Worm (Caenorhabditis elegans) whole organism, L4 larva: ENCODE data around the gene sds-22.

Experiments used
- D1046.2 ChIP-seq: fragments of 200-800 bp; sonication (Bioruptor generic); IDR thresholded peaks from 2 replicates; pipeline ENCODE4 v1.3.6; 2022; ENCODE audit warnings: missing genetic modification characterization, missing compliant biosample characterization
- F49E8.2 ChIP-seq: sonication (generic microtip); optimal IDR thresholded peaks from 2 replicates; lab custom pipeline; 2016; ENCODE audit warnings: missing compliant biosample characterization, mild to moderate bottlenecking, missing genetic modification characterization, borderline replicate concordance
- R02D3.7 ChIP-seq: fragments of 150-350 bp; sonication (generic microtip); optimal IDR thresholded peaks from 3 replicates; lab custom pipeline; 2014; ENCODE audit warnings: missing biosample characterization, missing genetic modification characterization
- Y48G9A.11 ChIP-seq: fragments of 200-800 bp; sonication (Bioruptor generic); IDR thresholded peaks from 2 replicates; pipeline ENCODE4 v1.3.6; 2022; ENCODE audit warnings: missing genetic modification reagents, missing genetic modification characterization, missing compliant biosample characterization
- Y5F2A.4 ChIP-seq: fragments of 200-800 bp; sonication (Bioruptor generic); optimal IDR thresholded peaks from 2 replicates; lab custom pipeline; 2018; ENCODE audit warnings: mild to moderate bottlenecking, missing genetic modification characterization, missing compliant biosample characterization
- ZK337.2 ChIP-seq: fragments of 200-800 bp; sonication (Bioruptor generic); IDR thresholded peaks from 2 replicates; pipeline ENCODE4 v1.3.6; 2022; ENCODE audit warnings: missing genetic modification reagents, missing genetic modification characterization, missing compliant biosample characterization
- ZK546.5 ChIP-seq, 2 experiments: sonication (generic microtip); optimal IDR thresholded peaks; 2 replicates each; lab custom pipeline; 2017; ENCODE audit warnings: missing biosample characterization in 2 of 2, missing genetic modification characterization in 2 of 2
- aha-1 ChIP-seq: fragments of 150-350 bp; peaks from one replicate; lab custom pipeline; 2014; ENCODE audit warnings: missing biosample characterization, missing genetic modification characterization
- arid-1 ChIP-seq: fragments of 200-800 bp; sonication (Bioruptor generic); conservative IDR thresholded peaks from 2 replicates; pipeline ENCODE4 v1.3.6; 2022; ENCODE audit warnings: missing genetic modification reagents, missing genetic modification characterization, missing compliant biosample characterization
- ceh-20 ChIP-seq: fragments of 200-800 bp; sonication (Bioruptor generic); IDR thresholded peaks from 2 replicates; pipeline ENCODE4 v1.3.6; 2022; ENCODE audit warnings: missing genetic modification reagents, missing genetic modification characterization, missing compliant biosample characterization
- ceh-28 ChIP-seq: fragments of 150-350 bp; optimal IDR thresholded peaks from 2 replicates; lab custom pipeline; 2014; ENCODE audit warnings: missing biosample characterization, missing genetic modification reagents, missing genetic modification characterization
- ceh-32 ChIP-seq: sonication (generic microtip); optimal IDR thresholded peaks from 2 replicates; lab custom pipeline; 2016; ENCODE audit warnings: mild to moderate bottlenecking, missing genetic modification characterization, missing compliant biosample characterization; ENCODE audit not compliant: poor library complexity
- cey-2 ChIP-seq: sonication (generic microtip); optimal IDR thresholded peaks from 3 replicates; lab custom pipeline; 2017; ENCODE audit warnings: missing genetic modification characterization, mild to moderate bottlenecking, missing compliant biosample characterization, antibody characterized with exemption, borderline replicate concordance; ENCODE audit not compliant: insufficient read depth
- ctbp-1 ChIP-seq: fragments of 200-800 bp; sonication (Bioruptor generic); IDR thresholded peaks from 2 replicates; pipeline ENCODE4 v1.3.6; 2022; ENCODE audit warnings: missing genetic modification reagents, missing genetic modification characterization, missing compliant biosample characterization
- dmd-6 ChIP-seq: fragments of 200-800 bp; sonication (Bioruptor generic); IDR thresholded peaks from 2 replicates; pipeline ENCODE4 v1.3.6; 2022; ENCODE audit warnings: missing genetic modification reagents, missing genetic modification characterization, missing compliant biosample characterization
- dmd-8 ChIP-seq: fragments of 200-800 bp; sonication (Bioruptor generic); IDR thresholded peaks from 2 replicates; pipeline ENCODE4 v1.3.6; 2022; ENCODE audit warnings: missing genetic modification characterization, missing compliant biosample characterization
- dve-1 ChIP-seq: sonication (generic microtip); optimal IDR thresholded peaks from 2 replicates; lab custom pipeline; 2017; ENCODE audit warnings: antibody characterized with exemption, mild to moderate bottlenecking, missing genetic modification characterization, missing compliant biosample characterization; ENCODE audit not compliant: insufficient read depth
- fos-1 ChIP-seq: fragments of 150-350 bp; optimal IDR thresholded peaks from 2 replicates; lab custom pipeline; 2014; ENCODE audit warnings: missing biosample characterization, missing genetic modification characterization
- hlh-30 ChIP-seq: sonication (generic microtip); optimal IDR thresholded peaks from 2 replicates; lab custom pipeline; 2017; ENCODE audit warnings: antibody characterized with exemption, mild to moderate bottlenecking, missing genetic modification characterization, missing compliant biosample characterization; ENCODE audit not compliant: insufficient read depth
- lim-7 ChIP-seq: fragments of 200-800 bp; sonication (Bioruptor generic); IDR thresholded peaks from 2 replicates; pipeline ENCODE4 v1.3.6; 2022; ENCODE audit warnings: missing genetic modification characterization, missing compliant biosample characterization
- lin-15B ChIP-seq: fragments of 150-350 bp; sonication (generic microtip); optimal IDR thresholded peaks from 3 replicates; lab custom pipeline; 2014; ENCODE audit warnings: missing biosample characterization, missing genetic modification characterization
- lin-38 ChIP-seq: fragments of 200-800 bp; sonication (Bioruptor generic); IDR thresholded peaks from 2 replicates; pipeline ENCODE4 v1.3.6; 2022; ENCODE audit warnings: missing genetic modification reagents, missing genetic modification characterization, missing compliant biosample characterization
- lsy-2 ChIP-seq, 2 experiments: fragments of 150-350 bp in 1 of 2; sonication (generic microtip) in 1 of 2; optimal IDR thresholded peaks; 2 replicates each; lab custom pipeline; 2014 to 2017; ENCODE audit warnings: missing biosample characterization in 2 of 2, missing genetic modification characterization in 2 of 2
- madf-9 ChIP-seq: fragments of 200-800 bp; sonication (Bioruptor generic); conservative IDR thresholded peaks from 2 replicates; pipeline ENCODE4 v1.3.6; 2022; ENCODE audit warnings: missing genetic modification reagents, missing genetic modification characterization, missing compliant biosample characterization
- mdt-29 ChIP-seq: fragments of 200-800 bp; sonication (Bioruptor generic); IDR thresholded peaks from 2 replicates; pipeline ENCODE4 v1.3.6; 2022; ENCODE audit warnings: missing genetic modification reagents, missing genetic modification characterization, missing compliant biosample characterization
- mxl-2 ChIP-seq: fragments of 200-800 bp; sonication (Bioruptor generic); conservative IDR thresholded peaks from 2 replicates; pipeline ENCODE4 v1.3.6; 2022; ENCODE audit warnings: missing genetic modification reagents, missing genetic modification characterization, missing compliant biosample characterization
- mxl-3 ChIP-seq: fragments of 200-800 bp; sonication (Bioruptor generic); optimal IDR thresholded peaks from 2 replicates; lab custom pipeline; 2018; ENCODE audit warnings: mild to moderate bottlenecking, missing genetic modification characterization, missing compliant biosample characterization
- nhr-10 ChIP-seq: fragments of 150-350 bp; optimal IDR thresholded peaks from 2 replicates; lab custom pipeline; 2014; ENCODE audit warnings: missing biosample characterization, missing genetic modification characterization
- nhr-237 ChIP-seq: sonication (generic microtip); optimal IDR thresholded peaks from 2 replicates; lab custom pipeline; 2017; ENCODE audit warnings: missing biosample characterization, missing genetic modification characterization
- nhr-28 ChIP-seq: fragments of 150-350 bp; optimal IDR thresholded peaks from 2 replicates; lab custom pipeline; 2014; ENCODE audit warnings: missing biosample characterization, missing genetic modification characterization
- nhr-6 ChIP-seq: fragments of 150-350 bp; optimal IDR thresholded peaks from 2 replicates; lab custom pipeline; 2014; ENCODE audit warnings: missing biosample characterization, missing genetic modification characterization
- nhr-76 ChIP-seq: fragments of 150-350 bp; optimal IDR thresholded peaks from 2 replicates; lab custom pipeline; 2014; ENCODE audit warnings: missing biosample characterization, missing genetic modification characterization
- pha-4 ChIP-seq, 2 experiments: fragments of 150-350 bp in 1 of 2; fragments of 200-800 bp in 1 of 2; sonication (Bioruptor generic) in 1 of 2; IDR thresholded peaks in 1 of 2; optimal IDR thresholded peaks in 1 of 2; 2 replicates each; pipeline versions ENCODE4 v1.3.6 to Lab custom; 2014 to 2022; ENCODE audit warnings: missing genetic modification characterization in 2 of 2, missing genetic modification reagents in 2 of 2, missing biosample characterization in 1 of 2, missing compliant biosample characterization in 1 of 2
- php-3 ChIP-seq: fragments of 200-800 bp; sonication (Bioruptor generic); IDR thresholded peaks from 2 replicates; pipeline ENCODE4 v1.3.6; 2022; ENCODE audit warnings: missing genetic modification reagents, missing genetic modification characterization, missing compliant biosample characterization
- pqm-1 ChIP-seq: sonication (generic microtip); optimal IDR thresholded peaks from 2 replicates; lab custom pipeline; 2017; ENCODE audit warnings: missing biosample characterization, missing genetic modification characterization
- rbr-2 ChIP-seq: sonication (generic microtip); optimal IDR thresholded peaks from 2 replicates; lab custom pipeline; 2016; ENCODE audit warnings: missing genotype, missing genetic modification characterization, missing compliant biosample characterization
- snpc-1.2 ChIP-seq: fragments of 200-800 bp; sonication (Bioruptor generic); IDR thresholded peaks from 2 replicates; pipeline ENCODE4 v1.3.6; 2022; ENCODE audit warnings: missing genetic modification reagents, missing genetic modification characterization, missing compliant biosample characterization
- spr-3 ChIP-seq: fragments of 200-800 bp; sonication (Bioruptor generic); optimal IDR thresholded peaks from 2 replicates; lab custom pipeline; 2018; ENCODE audit warnings: mild to moderate bottlenecking, missing genetic modification characterization, missing compliant biosample characterization
- tag-97 ChIP-seq: fragments of 200-800 bp; sonication (Bioruptor generic); IDR thresholded peaks from 2 replicates; pipeline ENCODE4 v1.3.6; 2022; ENCODE audit warnings: missing genetic modification characterization, missing compliant biosample characterization
- unc-130 ChIP-seq: sonication (generic microtip); optimal IDR thresholded peaks from 2 replicates; lab custom pipeline; 2016; ENCODE audit warnings: missing genetic modification reagents, missing genetic modification characterization, missing compliant biosample characterization
- vab-7 ChIP-seq: fragments of 200-800 bp; sonication (Bioruptor generic); IDR thresholded peaks from 2 replicates; pipeline ENCODE4 v1.3.6; 2022; ENCODE audit warnings: missing genetic modification reagents, missing genetic modification characterization, missing compliant biosample characterization
- zfp-2 ChIP-seq: sonication (generic microtip); optimal IDR thresholded peaks from 2 replicates; lab custom pipeline; 2016; ENCODE audit warnings: mild to moderate bottlenecking, missing genetic modification characterization, missing compliant biosample characterization
- zfp-3 ChIP-seq: fragments of 200-800 bp; sonication (Bioruptor generic); conservative IDR thresholded peaks from 2 replicates; pipeline ENCODE4 v1.3.6; 2022; ENCODE audit warnings: missing genetic modification reagents, missing genetic modification characterization, missing compliant biosample characterization
- zip-11 ChIP-seq: fragments of 200-800 bp; sonication (Bioruptor generic); IDR thresholded peaks from 2 replicates; pipeline ENCODE4 v1.3.6; 2022; ENCODE audit warnings: missing genetic modification characterization, missing compliant biosample characterization
- ztf-11 ChIP-seq: fragments of 150-350 bp; optimal IDR thresholded peaks from 2 replicates; lab custom pipeline; 2014; ENCODE audit warnings: missing biosample characterization, missing genetic modification characterization

The sds-22 gene

ce11 chrII:7813645-7814044 is 44.6 kb upstream of the sds-22 start (continued):
- TF ChIP-seq spr-3 (GFP tag; lab: Kevin White, UChicago) (no peak), zip-11 (no peak), dve-1 (tag; lab: Kevin White, UChicago) (peak; percentile 7), mxl-2 (no peak), lin-15B (tag; lab: Kevin White, UChicago) (no peak), vab-7 (GFP tag; lab: Robert Waterston, UW) (no peak), lim-7 (no peak), ctbp-1 (GFP tag; lab: Robert Waterston, UW) (no peak), tag-97 (GFP tag; lab: Robert Waterston, UW) (no peak), ZK337.2 (GFP tag; lab: Robert Waterston, UW) (no peak), cey-2 (tag; lab: Kevin White, UChicago) (no peak), rbr-2 (tag; lab: Kevin White, UChicago) (no peak), F49E8.2 (tag; lab: Kevin White, UChicago) (no peak), lin-38 (GFP tag; lab: Robert Waterston, UW) (no peak), mdt-29 (GFP tag; lab: Robert Waterston, UW) (no peak), lsy-2 (tag; optimal IDR thresholded peaks at IDR 0.05; lab: Kevin White, UChicago) (no peak), hlh-30 (peak; percentile 46), pha-4 (GFP tag; IDR thresholded peaks at IDR 0.05; lab: Robert Waterston, UW) (no peak), pha-4 (tag; optimal IDR thresholded peaks at IDR 0.05; lab: Kevin White, UChicago) (no peak), D1046.2 (GFP tag; lab: Robert Waterston, UW) (no peak), zfp-3 (no peak), snpc-1.2 (GFP tag; lab: Robert Waterston, UW) (no peak), ceh-28 (tag; lab: Kevin White, UChicago) (no peak), Y48G9A.11 (GFP tag; lab: Robert Waterston, UW) (no peak), zfp-2 (no peak), Y5F2A.4 (GFP tag; lab: Kevin White, UChicago) (no peak), R02D3.7 (no peak), nhr-6 (tag; lab: Kevin White, UChicago) (no peak), php-3 (no peak), arid-1 (GFP tag; lab: Robert Waterston, UW) (no peak), aha-1 (tag; lab: Kevin White, UChicago) (no peak), ZK546.5 (tag; optimal IDR thresholded peaks at IDR 0.05; lab: Kevin White, UChicago) (no peak), fos-1 (no peak), nhr-237 (tag; lab: Kevin White, UChicago) (no peak), unc-130 (GFP tag; lab: Kevin White, UChicago) (no peak), ceh-32 (tag; lab: Kevin White, UChicago) (no peak), pqm-1 (tag; lab: Kevin White, UChicago) (peak; percentile 31), ztf-11 (tag; lab: Kevin White, UChicago) (no peak), dmd-8 (GFP tag; lab: Robert Waterston, UW) (no peak), ceh-20 (no peak), nhr-28 (peak; percentile 52), dmd-6 (GFP tag; lab: Robert Waterston, UW) (peak; percentile 55), nhr-76 (tag; lab: Kevin White, UChicago) (no peak), madf-9 (GFP tag; lab: Robert Waterston, UW) (no peak), nhr-10 (no peak), mxl-3 (GFP tag; lab: Kevin White, UChicago) (no peak)
- TF ChIP-seq, all 104 proteins: peak for 8
